Fruit fly (Drosophila melanogaster) whole organism, adult: ENCODE results near the gene Cyp313b1.

Source experiments
- CG12768 ChIP-seq: fragments of 200-800 bp; sonication (Bioruptor generic); optimal IDR thresholded peaks from 2 replicates; lab custom pipeline; 2017; ENCODE audit warnings: missing biosample characterization, missing genetic modification characterization, mild to moderate bottlenecking, moderate library complexity, missing genetic modification reagents
- CG1620 ChIP-seq: fragments of 200-800 bp; sonication (Bioruptor generic); optimal IDR thresholded peaks from 2 replicates; lab custom pipeline; 2016; ENCODE audit warnings: missing biosample characterization, missing genetic modification characterization
- CG5204 ChIP-seq: fragments of 200-800 bp; sonication (Bioruptor generic); optimal IDR thresholded peaks from 2 replicates; lab custom pipeline; 2016; ENCODE audit warnings: missing biosample characterization, missing genetic modification characterization
- CG7101 ChIP-seq: fragments of 200-800 bp; sonication (Bioruptor generic); optimal IDR thresholded peaks from 2 replicates; lab custom pipeline; 2018; ENCODE audit warnings: missing biosample characterization, mild to moderate bottlenecking, missing genetic modification characterization, moderate library complexity
- Crg-1 ChIP-seq: fragments of 200-800 bp; sonication (Bioruptor generic); optimal IDR thresholded peaks from 2 replicates; lab custom pipeline; 2016; ENCODE audit warnings: missing biosample characterization, missing genetic modification characterization
- Mnt ChIP-seq: fragments of 200-800 bp; sonication (Bioruptor generic); optimal IDR thresholded peaks from 2 replicates; lab custom pipeline; 2016; ENCODE audit warnings: missing biosample characterization, mild to moderate bottlenecking, missing genetic modification characterization
- bab1 ChIP-seq: fragments of 200-800 bp; sonication (Bioruptor generic); optimal IDR thresholded peaks from 3 replicates; lab custom pipeline; 2019; ENCODE audit warnings: missing biosample characterization, mild to moderate bottlenecking, missing genetic modification characterization, moderate library complexity
- cnc ChIP-seq, 2 experiments: fragments of >200 bp; optimal IDR thresholded peaks; 2 replicates each; lab custom pipeline; 2017
- pad ChIP-seq: fragments of 200-800 bp; sonication (Bioruptor generic); optimal IDR thresholded peaks from 3 replicates; lab custom pipeline; 2017; ENCODE audit warnings: missing biosample characterization, missing genetic modification characterization, mild to moderate bottlenecking, moderate library complexity, missing genetic modification reagents
- tj ChIP-seq: fragments of 200-800 bp; sonication (Bioruptor generic); optimal IDR thresholded peaks from 3 replicates; lab custom pipeline; 2017; ENCODE audit warnings: missing biosample characterization, mild to moderate bottlenecking, missing genetic modification characterization, moderate library complexity

dm6 chr3R:8635778-8636177 lies 9.7 kb downstream of the Cyp313b1 start, which contains the start of gene Or85e:
- no peak for TF ChIP-seq Mnt (GFP tag; lab: Kevin White, UChicago)
- no peak for TF ChIP-seq bab1 (GFP tag; lab: Kevin White, UChicago)
- TF ChIP-seq CG7101 (tag; lab: Kevin White, UChicago), result no peak
- no peak for TF ChIP-seq Crg-1 (GFP tag; lab: Kevin White, UChicago)
- TF ChIP-seq cnc (optimal IDR thresholded peaks at IDR 0.05; lab: Kevin White, UChicago), result no peak
- TF ChIP-seq tj, result no peak
- no peak for TF ChIP-seq CG12768 (GFP tag; lab: Kevin White, UChicago)
- TF ChIP-seq CG5204 (GFP tag; lab: Kevin White, UChicago), result no peak
- no peak for TF ChIP-seq pad (GFP tag; lab: Kevin White, UChicago)
- no peak for TF ChIP-seq CG1620
